Worm (Caenorhabditis elegans) whole organism, late embryonic: ENCODE data around the gene Y47D7A.7.

Source experiments
- ama-1 ChIP-seq: fragments of 150-350 bp; optimal IDR thresholded peaks from 2 replicates; lab custom pipeline; 2014
- che-1 ChIP-seq: sonication (generic microtip); optimal IDR thresholded peaks from 2 replicates; lab custom pipeline; 2016; ENCODE audit warnings: mild to moderate bottlenecking, missing genetic modification characterization, missing compliant biosample characterization
- pat-9 ChIP-seq: fragments of 200-800 bp; sonication (Bioruptor generic); optimal IDR thresholded peaks from 2 replicates; lab custom pipeline; 2018; ENCODE audit warnings: mild to moderate bottlenecking, missing genetic modification characterization, moderate library complexity, missing compliant biosample characterization
- unc-42 ChIP-seq: sonication (generic microtip); optimal IDR thresholded peaks from 2 replicates; lab custom pipeline; 2016; ENCODE audit warnings: missing genotype, missing genetic modification characterization, missing compliant biosample characterization

ce11 chrV:4447637-4448036 lies 28.0 kb upstream of the Y47D7A.7 start:
- TF ChIP-seq unc-42 (tag; lab: Kevin White, UChicago) (no peak), ama-1 (lab: Kevin White, UChicago) (no peak), che-1 (tag; lab: Kevin White, UChicago) (no peak), pat-9 (tag; lab: Kevin White, UChicago) (no peak)
